Worm (Caenorhabditis elegans) whole organism, young adult: ENCODE measurements around the gene insc-1.

Experiments
- C06A6.2 ChIP-seq: fragments of 200-800 bp; sonication (Bioruptor generic); conservative IDR thresholded peaks from 2 replicates; pipeline ENCODE4 v1.3.6; 2022; ENCODE audit warnings: missing genetic modification characterization, missing compliant biosample characterization
- F33H1.4 ChIP-seq: fragments of 200-800 bp; sonication (Bioruptor generic); IDR thresholded peaks from 2 replicates; pipeline ENCODE4 v1.3.6; 2022; ENCODE audit warnings: missing genetic modification reagents, missing genetic modification characterization, missing compliant biosample characterization
- F37B4.10 ChIP-seq: fragments of 200-800 bp; sonication (Bioruptor generic); IDR thresholded peaks from 2 replicates; pipeline ENCODE4 v1.3.6; 2022; ENCODE audit warnings: missing genetic modification characterization, missing compliant biosample characterization
- F55B11.4 ChIP-seq: sonication (generic microtip); optimal IDR thresholded peaks from 2 replicates; lab custom pipeline; 2016; ENCODE audit warnings: missing compliant biosample characterization, missing genetic modification characterization, borderline replicate concordance; ENCODE audit not compliant: insufficient read depth
- T26A5.8 ChIP-seq: sonication (generic microtip); optimal IDR thresholded peaks from 2 replicates; lab custom pipeline; 2016; ENCODE audit warnings: missing genetic modification characterization, missing compliant biosample characterization
- ama-1 ChIP-seq, 3 experiments: fragments of 150-350 bp in 1 of 3; sonication (generic microtip) in 2 of 3; optimal IDR thresholded peaks; 2 replicates each; lab custom pipeline; 2014 to 2018; ENCODE audit warnings: missing biosample characterization in 2 of 3, missing genetic modification characterization in 2 of 3, missing genetic modification reagents in 2 of 3
- cebp-1 ChIP-seq, 2 experiments: fragments of 200-800 bp in 1 of 2; sonication (Bioruptor generic) in 1 of 2; sonication (generic microtip) in 1 of 2; IDR thresholded peaks in 1 of 2; optimal IDR thresholded peaks in 1 of 2; 2 replicates each; pipeline versions ENCODE4 v1.3.6 to Lab custom; 2017 to 2022; ENCODE audit warnings: missing compliant biosample characterization in 2 of 2, missing genetic modification characterization in 2 of 2, mild to moderate bottlenecking in 1 of 2, missing genetic modification reagents in 1 of 2, moderate library complexity in 1 of 2
- cebp-2 ChIP-seq: fragments of 200-800 bp; sonication (Bioruptor generic); IDR thresholded peaks from 2 replicates; pipeline ENCODE4 v1.3.6; 2022; ENCODE audit warnings: missing genetic modification characterization, missing compliant biosample characterization
- ceh-91 ChIP-seq: fragments of 200-800 bp; sonication (Bioruptor generic); IDR thresholded peaks from 2 replicates; pipeline ENCODE4 v1.3.6; 2022; ENCODE audit warnings: missing genetic modification reagents, missing genetic modification characterization, missing compliant biosample characterization
- chd-7 ChIP-seq: sonication (generic microtip); optimal IDR thresholded peaks from 2 replicates; lab custom pipeline; 2016; ENCODE audit warnings: mild to moderate bottlenecking, missing genetic modification characterization, moderate library complexity, missing compliant biosample characterization
- him-1 ChIP-seq: sonication (generic microtip); optimal IDR thresholded peaks from 2 replicates; lab custom pipeline; 2016; ENCODE audit warnings: missing genotype, missing genetic modification reagents, missing genetic modification characterization, missing compliant biosample characterization
- hrde-1 ChIP-seq: sonication (generic microtip); optimal IDR thresholded peaks from 2 replicates; lab custom pipeline; 2016; ENCODE audit warnings: missing genetic modification characterization, mild to moderate bottlenecking, missing compliant biosample characterization, moderate library complexity, missing genotype, missing genetic modification reagents, borderline replicate concordance
- let-526 ChIP-seq: fragments of 200-800 bp; sonication (Bioruptor generic); IDR thresholded peaks from 2 replicates; pipeline ENCODE4 v1.3.6; 2022; ENCODE audit warnings: missing genetic modification reagents, missing genetic modification characterization, missing compliant biosample characterization
- let-607 ChIP-seq, 2 experiments: fragments of 200-800 bp in 1 of 2; sonication (Bioruptor generic) in 1 of 2; sonication (generic microtip) in 1 of 2; optimal IDR thresholded peaks; 2 replicates each; lab custom pipeline; 2016 to 2018; ENCODE audit warnings: mild to moderate bottlenecking in 2 of 2, missing compliant biosample characterization in 2 of 2, missing genetic modification characterization in 2 of 2, moderate library complexity in 2 of 2, missing genotype in 1 of 2
- lin-26 ChIP-seq: fragments of 200-800 bp; sonication (Bioruptor generic); IDR thresholded peaks from 2 replicates; pipeline ENCODE4 v1.3.6; 2022; ENCODE audit warnings: missing genetic modification reagents, missing genetic modification characterization, missing compliant biosample characterization
- lin-40 ChIP-seq: sonication (generic microtip); optimal IDR thresholded peaks from 2 replicates; lab custom pipeline; 2016; ENCODE audit warnings: missing genetic modification characterization, mild to moderate bottlenecking, missing compliant biosample characterization, missing genotype, missing genetic modification reagents
- lsl-1 ChIP-seq: fragments of 200-800 bp; sonication (Bioruptor generic); optimal IDR thresholded peaks from 2 replicates; lab custom pipeline; 2018; ENCODE audit warnings: mild to moderate bottlenecking, missing genetic modification characterization, moderate library complexity, missing compliant biosample characterization
- madf-10 ChIP-seq: sonication (generic microtip); optimal IDR thresholded peaks from 2 replicates; lab custom pipeline; 2016; ENCODE audit warnings: mild to moderate bottlenecking, missing genetic modification characterization, missing compliant biosample characterization
- mcd-1 ChIP-seq: fragments of 200-800 bp; sonication (Bioruptor generic); IDR thresholded peaks from 2 replicates; pipeline ENCODE4 v1.3.6; 2022; ENCODE audit warnings: missing genetic modification reagents, missing genetic modification characterization, missing compliant biosample characterization
- nhr-27 ChIP-seq: fragments of 200-800 bp; sonication (Bioruptor generic); optimal IDR thresholded peaks from 2 replicates; lab custom pipeline; 2018; ENCODE audit warnings: mild to moderate bottlenecking, missing genetic modification characterization, moderate library complexity, missing compliant biosample characterization
- rpc-1 ChIP-seq, 2 experiments: fragments of 150-350 bp in 1 of 2; sonication (generic microtip) in 1 of 2; optimal IDR thresholded peaks; 2 replicates each; lab custom pipeline; 2014 to 2018; ENCODE audit warnings: missing biosample characterization in 1 of 2, missing genetic modification characterization in 1 of 2, missing genetic modification reagents in 1 of 2, missing genotype in 1 of 2
- sea-2 ChIP-seq: fragments of 200-800 bp; sonication (Bioruptor generic); IDR thresholded peaks from 2 replicates; pipeline ENCODE4 v1.3.6; 2022; ENCODE audit warnings: missing genetic modification characterization, missing compliant biosample characterization
- snpc-1.1 ChIP-seq: sonication (generic microtip); optimal IDR thresholded peaks from 2 replicates; lab custom pipeline; 2017; ENCODE audit warnings: missing genetic modification characterization, mild to moderate bottlenecking, missing compliant biosample characterization, antibody characterized with exemption, moderate library complexity, missing genotype, missing genetic modification reagents; ENCODE audit not compliant: insufficient read depth
- snpc-1.3 ChIP-seq: sonication (generic microtip); optimal IDR thresholded peaks from 2 replicates; lab custom pipeline; 2017; ENCODE audit warnings: missing genetic modification characterization, mild to moderate bottlenecking, missing compliant biosample characterization, antibody characterized with exemption, moderate library complexity, missing genotype, missing genetic modification reagents; ENCODE audit not compliant: insufficient read depth
- somi-1 ChIP-seq: fragments of 200-800 bp; sonication (Bioruptor generic); optimal IDR thresholded peaks from 2 replicates; lab custom pipeline; 2018; ENCODE audit warnings: mild to moderate bottlenecking, missing genetic modification characterization, missing compliant biosample characterization
- ztf-26 ChIP-seq: sonication (generic microtip); optimal IDR thresholded peaks from 2 replicates; lab custom pipeline; 2017; ENCODE audit warnings: missing genetic modification characterization, missing compliant biosample characterization

insc-1 gene

DNA sequence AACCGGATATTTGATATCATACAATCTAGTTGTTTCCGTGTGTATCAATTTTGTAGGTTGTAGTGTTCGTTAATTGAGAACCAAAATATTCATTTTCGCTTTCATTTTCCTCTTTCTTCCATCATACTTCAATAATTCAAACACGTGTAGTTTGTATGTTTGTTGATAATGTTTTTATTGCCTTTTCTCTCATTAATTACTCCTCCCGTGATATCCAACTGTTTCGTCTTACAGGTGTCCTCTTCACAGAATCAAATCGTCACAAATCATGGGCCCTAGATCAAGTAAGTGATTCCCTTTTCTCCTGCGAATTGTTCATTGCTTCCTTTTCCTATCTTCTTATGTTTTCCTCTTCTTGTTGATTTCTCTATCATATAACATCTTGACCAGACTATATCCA is 19.7 kb upstream of the insc-1 start, which contains the start of gene nhr-21:
Gene nhr-21, plus strand, starts transcription at position 235 of the 400 bp plus-strand sequence.
- TF ChIP-seq ceh-91 (GFP tag; lab: Robert Waterston, UW) (no peak), somi-1 (GFP tag; lab: Kevin White, UChicago) (peak; percentile 9)

DNA sequence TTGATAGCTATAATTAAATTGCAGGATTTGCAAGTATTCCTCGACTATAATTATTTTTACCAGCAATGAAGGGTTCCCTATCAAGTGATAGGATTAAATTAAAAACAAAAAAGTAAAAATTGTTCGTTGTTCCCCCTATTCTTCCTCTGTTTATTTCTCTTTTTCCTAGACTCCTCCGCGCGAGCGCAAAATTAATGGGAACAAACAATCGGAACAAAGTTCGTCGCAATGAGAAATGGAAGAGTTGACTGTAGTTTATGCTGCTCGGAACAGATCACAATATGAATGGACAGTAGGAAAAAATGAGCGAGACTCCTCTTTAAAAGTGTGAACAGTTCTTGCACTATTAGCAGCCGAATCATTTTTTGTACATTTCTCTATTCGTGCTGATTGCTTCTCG is 18.0 kb upstream of the insc-1 start:
- no peak for TF ChIP-seq snpc-1.3 (tag; lab: Kevin White, UChicago)
- TF ChIP-seq, all 124 proteins: peak for 0

DNA sequence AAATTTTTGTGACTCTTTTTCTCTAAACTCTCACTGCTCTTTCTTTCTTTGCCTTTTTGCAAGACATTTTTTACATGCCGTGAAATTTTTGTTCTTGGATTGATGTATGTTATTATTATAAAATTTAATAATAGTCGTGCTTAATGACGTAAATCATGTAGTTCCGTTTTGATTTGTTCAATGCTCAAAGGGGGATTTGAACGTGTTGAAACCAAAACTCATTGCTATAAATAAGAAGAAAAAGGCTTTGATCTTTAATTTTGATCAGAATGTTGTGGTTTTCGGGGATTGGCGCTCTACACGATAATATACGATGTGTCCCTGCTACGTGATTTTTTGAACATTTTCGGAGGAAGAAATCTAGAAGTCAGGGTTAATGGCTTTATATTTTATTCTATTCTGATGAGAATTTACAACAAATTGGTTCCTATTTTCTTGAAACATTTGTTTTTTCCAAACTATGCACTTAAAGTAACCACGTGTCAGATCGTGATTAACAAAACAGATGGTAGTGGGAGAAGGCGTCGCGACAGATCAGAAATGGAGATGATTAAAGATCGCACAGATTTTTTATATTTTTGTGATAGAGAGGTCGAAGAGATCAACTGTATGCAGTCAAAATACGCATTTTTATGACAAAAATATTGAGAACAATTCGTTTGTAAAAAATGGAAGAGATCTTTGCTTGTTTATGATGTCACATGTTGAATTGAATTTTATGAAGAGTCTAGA is 17.0 kb upstream of the insc-1 start:
- TF ChIP-seq ztf-26 (tag; lab: Kevin White, UChicago) (peak; percentile 6), F55B11.4 (tag; lab: Kevin White, UChicago) (no peak)

DNA sequence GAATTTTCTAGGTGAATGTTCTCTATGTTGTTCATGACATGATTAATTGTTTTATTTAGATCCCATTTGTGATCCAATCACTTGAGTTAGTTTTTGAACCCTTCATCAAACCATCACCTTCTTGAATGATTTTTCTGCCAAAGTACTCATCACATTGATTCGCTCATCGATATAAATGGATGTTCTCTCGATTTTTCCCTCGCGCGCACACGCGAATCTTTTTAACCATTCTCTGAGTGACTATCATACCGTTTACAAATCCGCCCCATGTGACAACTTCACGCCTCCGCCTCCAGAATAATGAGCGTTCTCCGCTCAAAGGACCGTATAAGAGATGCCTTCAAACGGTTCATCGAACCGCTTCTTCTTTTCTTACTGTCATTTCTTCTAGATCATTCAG is 15.8 kb upstream of the insc-1 start:
- no peak for TF ChIP-seq let-607 (tag; optimal IDR thresholded peaks at IDR 0.05; lab: Kevin White, UChicago)
- TF ChIP-seq C06A6.2 (GFP tag; lab: Robert Waterston, UW): peak; percentile 49; the same call in 1 of the 2 replicates
- peak; percentile 39; the same call in 1 of the 2 replicates for TF ChIP-seq lin-26 (GFP tag; lab: Robert Waterston, UW)

DNA sequence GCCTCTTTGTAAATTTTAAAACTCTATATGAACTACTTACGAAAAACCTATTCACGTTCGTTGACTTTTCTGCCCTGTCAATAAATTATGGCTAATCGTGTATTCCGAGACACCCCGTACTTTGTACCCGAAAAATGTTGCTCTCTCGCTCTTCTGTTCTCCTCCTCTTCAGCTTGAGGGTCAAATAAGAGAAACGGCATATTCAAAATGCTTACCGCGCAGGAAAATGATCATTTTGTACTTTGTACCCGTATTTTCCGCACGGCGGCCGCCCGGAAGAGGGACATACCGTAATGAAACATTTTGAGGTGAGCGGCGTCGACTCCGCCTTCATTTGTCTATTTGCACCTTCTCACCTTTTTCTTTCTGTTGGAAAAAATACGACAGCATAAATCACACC is 15.0 kb upstream of the insc-1 start:
- TF ChIP-seq cebp-1 (GFP tag; IDR thresholded peaks at IDR 0.05; lab: Robert Waterston, UW): no peak
- peak; percentile 1 for TF ChIP-seq cebp-1 (tag; optimal IDR thresholded peaks at IDR 0.05; lab: Kevin White, UChicago)
- TF ChIP-seq nhr-27 (tag; lab: Kevin White, UChicago): no peak
- no peak for TF ChIP-seq cebp-2
- TF ChIP-seq let-526 (GFP tag; lab: Robert Waterston, UW): no peak
- peak; percentile 24 for TF ChIP-seq ama-1 (optimal IDR thresholded peaks at IDR 0.05; lab: Kevin White, UChicago)
- no peak for TF ChIP-seq ama-1 (GFP tag; optimal IDR thresholded peaks at IDR 0.05; lab: Kevin White, UChicago)
- no peak for TF ChIP-seq F37B4.10
- peak; percentile 13 for TF ChIP-seq chd-7 (tag; lab: Kevin White, UChicago)

DNA sequence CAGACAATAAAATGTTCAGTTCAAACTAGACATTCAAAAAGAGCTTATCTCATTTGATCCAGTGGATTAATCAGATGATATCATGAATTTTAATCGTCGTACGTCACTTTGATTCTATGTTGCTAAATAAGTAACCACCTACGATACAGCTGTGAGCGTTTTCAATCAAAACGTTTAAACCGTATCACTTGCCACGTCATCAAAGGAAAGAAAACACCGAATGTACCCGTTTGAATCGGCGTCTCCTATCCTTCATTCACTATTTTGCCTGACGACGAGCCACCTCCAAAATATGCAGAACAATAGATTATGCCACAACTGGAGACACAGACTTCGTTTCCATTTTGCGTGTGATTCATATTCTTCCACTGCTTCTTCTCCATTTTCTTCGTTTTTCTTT is 12.8 kb upstream of the insc-1 start:
- no peak for TF ChIP-seq sea-2 (GFP tag; lab: Robert Waterston, UW)
- no peak for TF ChIP-seq rpc-1 (optimal IDR thresholded peaks at IDR 0.05; lab: Kevin White, UChicago)
- no peak for TF ChIP-seq rpc-1 (tag; optimal IDR thresholded peaks at IDR 0.05; lab: Kevin White, UChicago)
- no peak for TF ChIP-seq lsl-1 (GFP tag; lab: Kevin White, UChicago)
- TF ChIP-seq him-1: no peak
- no peak for TF ChIP-seq hrde-1 (tag; lab: Kevin White, UChicago)
- no peak for TF ChIP-seq lin-40
- TF ChIP-seq madf-10: no peak
- TF ChIP-seq F33H1.4 (GFP tag; lab: Robert Waterston, UW): no peak
- TF ChIP-seq mcd-1 (GFP tag; lab: Robert Waterston, UW): no peak
- no peak for TF ChIP-seq T26A5.8
- no peak for TF ChIP-seq snpc-1.1 (tag; lab: Kevin White, UChicago)
